Fruit fly (Drosophila melanogaster) Kc167 (cell line): Measurements from ENCODE around the gene CG34112.

Experiments used
- Myc ChIP-seq: fragments of >200 bp; optimal IDR thresholded peaks from 2 replicates; lab custom pipeline; 2017; ENCODE audit warnings: missing external identifiers
- psq ChIP-seq: fragments of >200 bp; optimal IDR thresholded peaks from 2 replicates; lab custom pipeline; 2017; ENCODE audit warnings: missing external identifiers

- TF ChIP-seq Myc = no peak
- no peak for TF ChIP-seq psq
These were observed 47.4 kb downstream of the CG34112 start, which contains the start of gene hkb for dm6 chr3R:4346636-4347035.
